Fruit fly (Drosophila melanogaster) whole organism, embryonic: ENCODE data around the gene Phyhd1.

ENCODE experiments used
- Ada2b ChIP-seq: fragments of 200-800 bp; sonication (Bioruptor generic); IDR thresholded peaks from 2 replicates; pipeline ENCODE4 v1.3.6; 2022; ENCODE audit warnings: missing biosample characterization, missing genetic modification characterization
- Aef1 ChIP-seq: fragments of 200-800 bp; sonication (Bioruptor generic); IDR thresholded peaks from 3 replicates; pipeline ENCODE4 v1.3.6; 2022; ENCODE audit warnings: missing biosample characterization, missing genetic modification characterization
- CG11247 ChIP-seq: fragments of 200-800 bp; sonication (Bioruptor generic); IDR thresholded peaks from 2 replicates; pipeline ENCODE4 v1.3.6; 2022; ENCODE audit warnings: missing biosample characterization, missing genetic modification characterization
- CG11504 ChIP-seq: fragments of 200-800 bp; sonication (Bioruptor generic); optimal IDR thresholded peaks from 3 replicates; lab custom pipeline; 2019; ENCODE audit warnings: missing biosample characterization, mild to moderate bottlenecking, missing genetic modification characterization, moderate library complexity
- CG12942 ChIP-seq: fragments of 200-800 bp; sonication (Bioruptor generic); optimal IDR thresholded peaks from 3 replicates; lab custom pipeline; 2016; ENCODE audit warnings: missing biosample characterization, missing genetic modification characterization
- CG13296 ChIP-seq: fragments of 200-800 bp; sonication (Bioruptor generic); optimal IDR thresholded peaks from 3 replicates; lab custom pipeline; 2018; ENCODE audit warnings: missing biosample characterization, mild to moderate bottlenecking, missing genetic modification characterization
- CG13424 ChIP-seq: fragments of 200-800 bp; sonication (Bioruptor generic); optimal IDR thresholded peaks from 2 replicates; lab custom pipeline; 2019; ENCODE audit warnings: missing biosample characterization, mild to moderate bottlenecking, missing genetic modification characterization, moderate library complexity
- CG1603 ChIP-seq: fragments of 200-800 bp; sonication (Bioruptor generic); optimal IDR thresholded peaks from 2 replicates; lab custom pipeline; 2019; ENCODE audit warnings: missing biosample characterization, mild to moderate bottlenecking, missing genetic modification characterization, moderate library complexity
- CG17359 ChIP-seq: fragments of 200-800 bp; sonication (Bioruptor generic); optimal IDR thresholded peaks from 3 replicates; lab custom pipeline; 2018; ENCODE audit warnings: missing biosample characterization, mild to moderate bottlenecking, missing genetic modification characterization, moderate library complexity
- CG17912 ChIP-seq: fragments of 200-800 bp; sonication (Bioruptor generic); optimal IDR thresholded peaks from 2 replicates; lab custom pipeline; 2018; ENCODE audit warnings: missing biosample characterization, mild to moderate bottlenecking, missing genetic modification characterization
- CG30431 ChIP-seq: fragments of 200-800 bp; sonication (Bioruptor generic); optimal IDR thresholded peaks from 2 replicates; lab custom pipeline; 2017; ENCODE audit warnings: missing biosample characterization, missing genetic modification characterization
- CG32532 ChIP-seq: fragments of 200-800 bp; sonication (Bioruptor generic); IDR thresholded peaks from 2 replicates; pipeline ENCODE4 v1.3.6; 2022; ENCODE audit warnings: missing biosample characterization, missing genetic modification characterization
- CG33213 ChIP-seq: fragments of 200-800 bp; sonication (Bioruptor generic); optimal IDR thresholded peaks from 3 replicates; lab custom pipeline; 2016; ENCODE audit warnings: missing biosample characterization, missing genetic modification characterization
- CG4730 ChIP-seq: fragments of 200-800 bp; sonication (Bioruptor generic); IDR thresholded peaks from 2 replicates; pipeline ENCODE4 v1.3.6; 2022; ENCODE audit warnings: missing biosample characterization, missing genetic modification characterization
- CG6689 ChIP-seq: fragments of 200-800 bp; sonication (Bioruptor generic); IDR thresholded peaks from 2 replicates; pipeline ENCODE4 v1.3.6; 2022; ENCODE audit warnings: missing biosample characterization, missing genetic modification characterization
- CG9727 ChIP-seq: fragments of 200-800 bp; sonication (Bioruptor generic); optimal IDR thresholded peaks from 3 replicates; lab custom pipeline; 2017; ENCODE audit warnings: missing biosample characterization, mild to moderate bottlenecking, missing genetic modification characterization
- CTCF ChIP-seq: fragments of 200-800 bp; sonication (Bioruptor generic); optimal IDR thresholded peaks from 2 replicates; lab custom pipeline; 2017; ENCODE audit warnings: missing biosample characterization, mild to moderate bottlenecking, missing genetic modification characterization, moderate library complexity
- Dfd ChIP-seq, 2 experiments: fragments of >200 bp; optimal IDR thresholded peaks; 2 replicates each; lab custom pipeline; 2017; ENCODE audit warnings: missing biosample characterization in 2 of 2, missing genetic modification characterization in 2 of 2
- Gsc ChIP-seq: fragments of 200-800 bp; sonication (Bioruptor generic); IDR thresholded peaks from 2 replicates; pipeline ENCODE4 v1.3.6; 2022; ENCODE audit warnings: missing biosample characterization, missing genetic modification characterization
- HLHmδ ChIP-seq: fragments of 200-800 bp; sonication (Bioruptor generic); optimal IDR thresholded peaks from 2 replicates; lab custom pipeline; 2018; ENCODE audit warnings: missing biosample characterization, mild to moderate bottlenecking, missing genetic modification characterization, moderate library complexity
- Neu2 ChIP-seq: fragments of 200-800 bp; sonication (Bioruptor generic); optimal IDR thresholded peaks from 3 replicates; lab custom pipeline; 2016; ENCODE audit warnings: missing biosample characterization, missing genetic modification characterization, borderline replicate concordance
- Oaz ChIP-seq: fragments of 200-800 bp; sonication (Bioruptor generic); IDR thresholded peaks from 2 replicates; pipeline ENCODE4 v1.3.6; 2022; ENCODE audit warnings: missing biosample characterization, missing genetic modification characterization
- Ptx1 ChIP-seq: fragments of 200-800 bp; sonication (Bioruptor generic); IDR thresholded peaks from 2 replicates; pipeline ENCODE4 v1.3.6; 2022; ENCODE audit warnings: missing biosample characterization, missing genetic modification characterization
- Six4 ChIP-seq: fragments of 200-800 bp; sonication (Bioruptor generic); optimal IDR thresholded peaks from 2 replicates; lab custom pipeline; 2016; ENCODE audit warnings: missing biosample characterization, missing genetic modification characterization
- Sry-δ ChIP-seq: fragments of 200-800 bp; sonication (Bioruptor generic); optimal IDR thresholded peaks from 2 replicates; lab custom pipeline; 2016; ENCODE audit warnings: missing biosample characterization, missing genetic modification characterization
- TFAM ChIP-seq: fragments of 200-800 bp; sonication (Bioruptor generic); optimal IDR thresholded peaks from 2 replicates; lab custom pipeline; 2017; ENCODE audit warnings: missing biosample characterization, missing genetic modification characterization, inconsistent platforms
- Trl ChIP-seq, 3 experiments: fragments of >200 bp in 2 of 3; fragments of 200-800 bp in 1 of 3; sonication (Bioruptor generic) in 1 of 3; optimal IDR thresholded peaks; 2 replicates in 1 of 3; 3 replicates in 2 of 3; lab custom pipeline; 2016 to 2017; ENCODE audit warnings: missing biosample characterization in 1 of 3, missing genetic modification characterization in 1 of 3
- YL-1 ChIP-seq: fragments of 200-800 bp; sonication (Bioruptor generic); optimal IDR thresholded peaks from 3 replicates; lab custom pipeline; 2017; ENCODE audit warnings: missing biosample characterization, mild to moderate bottlenecking, missing genetic modification characterization
- al ChIP-seq: fragments of 200-800 bp; sonication (Bioruptor generic); IDR thresholded peaks from 2 replicates; pipeline ENCODE4 v1.3.6; 2022; ENCODE audit warnings: missing biosample characterization, missing genetic modification characterization
- az2 ChIP-seq: fragments of 200-800 bp; sonication (Bioruptor generic); optimal IDR thresholded peaks from 3 replicates; lab custom pipeline; 2016; ENCODE audit warnings: missing biosample characterization, missing genetic modification characterization
- bab2 ChIP-seq: fragments of 200-800 bp; sonication (Bioruptor generic); optimal IDR thresholded peaks from 2 replicates; lab custom pipeline; 2016; ENCODE audit warnings: missing biosample characterization, missing genetic modification characterization
- crc ChIP-seq: fragments of 200-800 bp; sonication (Bioruptor generic); optimal IDR thresholded peaks from 2 replicates; lab custom pipeline; 2016; ENCODE audit warnings: missing biosample characterization, missing genetic modification characterization
- da ChIP-seq: fragments of 200-800 bp; sonication (Bioruptor generic); optimal IDR thresholded peaks from 2 replicates; lab custom pipeline; 2016; ENCODE audit warnings: missing biosample characterization, missing genetic modification characterization
- dysf ChIP-seq: fragments of 200-800 bp; sonication (Bioruptor generic); IDR thresholded peaks from 3 replicates; pipeline ENCODE4 v1.3.6; 2022; ENCODE audit warnings: missing biosample characterization, missing genetic modification characterization
- esg ChIP-seq: fragments of 200-800 bp; sonication (Bioruptor generic); conservative IDR thresholded peaks from 2 replicates; pipeline ENCODE4 v1.3.6; 2022; ENCODE audit warnings: missing biosample characterization, missing genetic modification characterization
- fd96Cb ChIP-seq: fragments of 200-800 bp; sonication (Bioruptor generic); optimal IDR thresholded peaks from 2 replicates; lab custom pipeline; 2018; ENCODE audit warnings: missing biosample characterization, mild to moderate bottlenecking, missing genetic modification characterization, moderate library complexity
- gem ChIP-seq: fragments of 200-800 bp; sonication (Bioruptor generic); optimal IDR thresholded peaks from 2 replicates; lab custom pipeline; 2019; ENCODE audit warnings: missing biosample characterization, mild to moderate bottlenecking, missing genetic modification characterization, moderate library complexity
- gfzf ChIP-seq: fragments of 200-800 bp; sonication (Bioruptor generic); optimal IDR thresholded peaks from 2 replicates; lab custom pipeline; 2016; ENCODE audit warnings: missing biosample characterization, mild to moderate bottlenecking, missing genetic modification characterization, moderate library complexity
- h ChIP-seq: fragments of >200 bp; optimal IDR thresholded peaks from 2 replicates; lab custom pipeline; 2017
- kah ChIP-seq: fragments of 200-800 bp; sonication (Bioruptor generic); optimal IDR thresholded peaks from 2 replicates; lab custom pipeline; 2018; ENCODE audit warnings: missing biosample characterization, mild to moderate bottlenecking, missing genetic modification characterization
- maf-S ChIP-seq: fragments of 200-800 bp; sonication (Bioruptor generic); optimal IDR thresholded peaks from 2 replicates; lab custom pipeline; 2016; ENCODE audit warnings: missing biosample characterization, missing genetic modification characterization
- sima ChIP-seq: fragments of 200-800 bp; sonication (Bioruptor generic); optimal IDR thresholded peaks from 2 replicates; lab custom pipeline; 2016; ENCODE audit warnings: missing biosample characterization, missing genetic modification characterization
- slp2 ChIP-seq: fragments of 200-800 bp; sonication (Bioruptor generic); optimal IDR thresholded peaks from 2 replicates; lab custom pipeline; 2016; ENCODE audit warnings: missing biosample characterization, missing genetic modification characterization
- stwl ChIP-seq: fragments of 200-800 bp; sonication (Bioruptor generic); optimal IDR thresholded peaks from 3 replicates; lab custom pipeline; 2018; ENCODE audit warnings: missing biosample characterization, mild to moderate bottlenecking, missing genetic modification characterization, moderate library complexity
- tap ChIP-seq: fragments of 200-800 bp; optimal IDR thresholded peaks from 3 replicates; lab custom pipeline; 2019; ENCODE audit warnings: missing biosample characterization, mild to moderate bottlenecking, missing genetic modification characterization, moderate library complexity
- tll ChIP-seq, 2 experiments: fragments of 200-800 bp in 1 of 2; fragments of >200 bp in 1 of 2; sonication (Bioruptor generic) in 1 of 2; optimal IDR thresholded peaks; 2 replicates each; lab custom pipeline; 2017 to 2019; ENCODE audit warnings: missing biosample characterization in 2 of 2, missing genetic modification characterization in 2 of 2, mild to moderate bottlenecking in 1 of 2, moderate library complexity in 1 of 2
- toy ChIP-seq: fragments of 200-800 bp; sonication (Bioruptor generic); IDR thresholded peaks from 2 replicates; pipeline ENCODE4 v1.3.6; 2022; ENCODE audit warnings: missing biosample characterization, missing genetic modification characterization
- ttk ChIP-seq: fragments of 200-800 bp; sonication (Bioruptor generic); IDR thresholded peaks from 2 replicates; pipeline ENCODE4 v2.1.2; 2022; ENCODE audit warnings: missing biosample characterization, missing genetic modification characterization
- unc-4 ChIP-seq: fragments of 200-800 bp; sonication (Bioruptor generic); IDR thresholded peaks from 2 replicates; pipeline ENCODE4 v1.3.6; 2022; ENCODE audit warnings: missing biosample characterization, missing genetic modification characterization; ENCODE audit not compliant: partially characterized antibody

The Phyhd1 gene

DNA sequence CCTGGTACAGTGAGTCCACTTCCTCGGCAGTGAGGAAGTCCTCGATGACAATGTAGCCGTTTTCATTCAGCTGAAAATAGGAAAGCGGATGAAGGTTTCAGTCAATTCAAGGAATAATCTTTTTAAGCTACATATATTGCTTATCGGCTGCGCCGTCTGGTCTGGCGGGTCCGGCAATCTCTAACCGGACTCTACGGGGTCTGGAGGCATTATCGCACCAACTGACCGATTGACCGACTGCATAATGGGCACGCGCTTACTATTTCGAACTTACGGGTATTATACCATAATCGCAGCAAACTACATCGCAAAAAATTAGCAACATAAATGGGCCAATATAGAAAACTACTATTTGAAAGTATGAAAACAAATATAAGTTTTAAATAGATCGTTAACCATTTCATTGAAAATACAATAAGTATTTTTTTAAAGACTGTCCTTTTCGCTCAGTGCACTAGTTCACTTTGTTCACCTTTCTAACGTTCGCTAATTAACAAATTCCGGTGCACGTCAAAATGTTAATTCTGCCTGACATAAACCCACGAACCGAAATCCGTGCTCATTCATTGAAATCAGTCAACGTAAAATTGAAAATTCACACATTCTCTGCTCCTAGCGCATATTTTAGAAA, 1.7 kb downstream of the Phyhd1 start (continued):
- no peak for TF ChIP-seq CG9727 (GFP tag; lab: Kevin White, UChicago)
- TF ChIP-seq CG12942 = no peak
- no peak for TF ChIP-seq sima (GFP tag; lab: Kevin White, UChicago)
- no peak for TF ChIP-seq unc-4 (GFP tag; lab: Robert Waterston, UW)
- TF ChIP-seq ttk (GFP tag; lab: Robert Waterston, UW) = no peak
- peak; percentile 25; the same call in 1 of the 2 replicates for TF ChIP-seq Ptx1 (GFP tag; lab: Robert Waterston, UW)
- 0 out of 2 replicates have a peak, but pooled peaks have one; percentile 7 for TF ChIP-seq esg
- no peak for TF ChIP-seq CG17359 (tag; lab: Kevin White, UChicago)
- TF ChIP-seq Neu2 (GFP tag; lab: Kevin White, UChicago) = no peak
- no peak for TF ChIP-seq az2 (GFP tag; lab: Kevin White, UChicago)
- TF ChIP-seq fd96Cb = no peak
- no peak for TF ChIP-seq Sry-δ (GFP tag; lab: Kevin White, UChicago)

DNA sequence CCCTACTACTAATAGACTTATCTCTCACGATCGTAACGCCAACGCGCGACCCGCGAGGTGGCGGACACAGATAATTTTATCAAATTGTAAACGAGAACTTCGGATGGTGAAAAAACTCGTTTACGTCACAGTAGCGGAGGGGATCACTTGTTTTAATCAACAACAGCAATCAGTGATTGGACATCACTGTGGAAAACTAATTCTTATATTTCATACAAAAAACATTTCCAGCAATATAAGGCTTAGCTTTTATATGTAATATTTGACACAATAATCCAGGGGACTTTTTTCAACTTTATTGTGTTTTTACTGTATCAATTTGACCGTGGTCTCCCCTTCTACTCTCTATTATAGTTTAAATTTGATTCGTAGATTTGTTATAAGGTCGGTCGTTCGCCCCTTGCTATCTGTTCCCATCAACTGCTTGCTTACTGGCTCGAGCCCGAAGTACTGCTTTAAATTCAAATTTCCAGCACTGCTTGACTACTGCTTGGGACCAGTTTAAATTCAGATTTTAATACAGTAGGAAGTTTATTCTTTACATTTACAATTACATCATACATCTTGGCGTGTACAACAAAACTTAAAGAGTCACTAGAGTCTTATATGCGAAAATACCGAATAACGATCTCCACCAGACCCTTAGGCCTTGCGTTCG, 3.4 kb downstream of the Phyhd1 start, which contains the start of gene CG6465:
TSS of gene CG6465 (minus strand) at position 7 of the 658 bp plus-strand sequence.
- TF ChIP-seq YL-1 (GFP tag; lab: Kevin White, UChicago) (no peak), CG4730 (GFP tag; lab: Robert Waterston, UW) (no peak), Six4 (GFP tag; lab: Kevin White, UChicago) (no peak), CG17912 (GFP tag; lab: Kevin White, UChicago) (no peak), Aef1 (GFP tag; lab: Robert Waterston, UW) (no peak), CG11247 (GFP tag; lab: Robert Waterston, UW) (no peak), h (lab: Kevin White, UChicago) (no peak), Ada2b (GFP tag; lab: Robert Waterston, UW) (no peak), Trl (optimal IDR thresholded peaks at IDR 0.05; lab: Kevin White, UChicago) (no peak), Trl (GFP tag; optimal IDR thresholded peaks at IDR 0.05; lab: Kevin White, UChicago) (no peak), crc (peak; percentile 4), tap (tag; lab: Kevin White, UChicago) (no peak), CG13296 (GFP tag; lab: Kevin White, UChicago) (peak; percentile 9), TFAM (GFP tag; lab: Kevin White, UChicago) (no peak), Gsc (GFP tag; lab: Robert Waterston, UW) (no peak), CG11504 (tag; lab: Kevin White, UChicago) (peak; percentile 69), CG1603 (tag; lab: Kevin White, UChicago) (peak; percentile 15), kah (GFP tag; lab: Kevin White, UChicago) (no peak), CG32532 (GFP tag; lab: Robert Waterston, UW) (0 out of 2 replicates have a peak, but pooled peaks have one; percentile 21), CG30431 (no peak), maf-S (no peak), toy (no peak), ttk (GFP tag; lab: Robert Waterston, UW) (no peak), CG6689 (0 out of 2 replicates have a peak, but pooled peaks have one; percentile 19), stwl (peak; percentile 85), Dfd (GFP tag; optimal IDR thresholded peaks at IDR 0.05; lab: Kevin White, UChicago) (peak in 1 of 2 experiments; percentile 95), CG13424 (peak; percentile 17), CG33213 (GFP tag; lab: Kevin White, UChicago) (peak; percentile 37), dysf (GFP tag; lab: Robert Waterston, UW) (peak; percentile 62; the same call in 2 of the 3 replicates), bab2 (GFP tag; lab: Kevin White, UChicago) (peak; percentile 5), gfzf (peak; percentile 27), Oaz (GFP tag; lab: Robert Waterston, UW) (no peak), tll (GFP tag; optimal IDR thresholded peaks at IDR 0.05; lab: Kevin White, UChicago) (no peak), CTCF (peak; percentile 85), slp2 (GFP tag; lab: Kevin White, UChicago) (no peak), da (GFP tag; lab: Kevin White, UChicago) (no peak), gem (peak; percentile 15), HLHmδ (no peak), al (peak; percentile 34; the same call in 1 of the 2 replicates)
